Fruit fly (Drosophila melanogaster): ENCODE data around the gene Cph.

- TF ChIP-seq kay (GFP tag; ENCODE audit: borderline replicate concordance) (no peak), bab1 (GFP tag; optimal IDR thresholded peaks at IDR 0.05) (no peak)
Measured at dm6 chrX:7097071-7097858, 40.3 kb upstream of the Cph start.
